Fruit fly (Drosophila melanogaster): Measurements from ENCODE around the gene CG43392.

CG43392 gene

dm6 chr3L:22063833-22064232, 34.3 kb upstream of the CG43392 start:
- no peak for TF ChIP-seq CG10631 (GFP tag; optimal IDR thresholded peaks at IDR 0.05)
- peak; percentile 16 for TF ChIP-seq CG1621 (tag; optimal IDR thresholded peaks at IDR 0.05)
- TF ChIP-seq CG11294 (GFP tag; IDR thresholded peaks at IDR 0.05): no peak

dm6 chr3L:22053343-22053742, 23.8 kb upstream of the CG43392 start:
- no peak for TF ChIP-seq CG10669 (GFP tag; optimal IDR thresholded peaks at IDR 0.05)
- TF ChIP-seq CG4318 (GFP tag; optimal IDR thresholded peaks at IDR 0.05): no peak
- no peak for TF ChIP-seq CG34406 (GFP tag; optimal IDR thresholded peaks at IDR 0.05)
- no peak for TF ChIP-seq achi (GFP tag; optimal IDR thresholded peaks at IDR 0.05)
- no peak for TF ChIP-seq dac (GFP tag; optimal IDR thresholded peaks at IDR 0.05)
- no peak for TF ChIP-seq CG3032 (tag; optimal IDR thresholded peaks at IDR 0.05)
- peak; percentile 50 for TF ChIP-seq fkh (GFP tag; optimal IDR thresholded peaks at IDR 0.05)
- TF ChIP-seq cyc (GFP tag; optimal IDR thresholded peaks at IDR 0.05): no peak

dm6 chr3L:22051152-22051551, 21.6 kb upstream of the CG43392 start:
- TF ChIP-seq ss (GFP tag; optimal IDR thresholded peaks at IDR 0.05): no peak
- no peak for TF ChIP-seq Lpt (GFP tag; optimal IDR thresholded peaks at IDR 0.05)
- no peak for TF ChIP-seq CG6808 (GFP tag; optimal IDR thresholded peaks at IDR 0.05)

dm6 chr3L:22034717-22035116, 5.1 kb upstream of the CG43392 start, which contains the start of gene Oct-TyrR:
Gene Oct-TyrR, plus strand, starts transcription at chr3L:22035003.
- TF ChIP-seq topi (GFP tag; optimal IDR thresholded peaks at IDR 0.05): no peak

dm6 chr3L:22028225-22028624, 1.3 kb downstream of the CG43392 start, which contains the start of gene CG7140:
Gene CG7140, minus strand, starts transcription at chr3L:22028325.
- TF ChIP-seq CG8632 (GFP tag; optimal IDR thresholded peaks at IDR 0.05): no peak
- TF ChIP-seq net (GFP tag; optimal IDR thresholded peaks at IDR 0.05): no peak

dm6 chr3L:22006107-22006506, 23.5 kb downstream of the CG43392 start:
- TF ChIP-seq CG6808 (GFP tag; optimal IDR thresholded peaks at IDR 0.05) (no peak), Eip78C (GFP tag) (peak; percentile 3), Smox (GFP tag; optimal IDR thresholded peaks at IDR 0.05) (no peak), CG34406 (GFP tag; optimal IDR thresholded peaks at IDR 0.05) (no peak), CG31627 (GFP tag; optimal IDR thresholded peaks at IDR 0.05) (no peak), CG15336 (GFP tag; IDR thresholded peaks at IDR 0.05) (no peak), dac (GFP tag; optimal IDR thresholded peaks at IDR 0.05) (no peak), Ets96B (tag; optimal IDR thresholded peaks at IDR 0.05) (no peak), esn (GFP tag; optimal IDR thresholded peaks at IDR 0.05) (no peak), fkh (GFP tag; optimal IDR thresholded peaks at IDR 0.05) (peak; percentile 32), spab (GFP tag; optimal IDR thresholded peaks at IDR 0.05) (no peak), svp (GFP tag) (no peak), pdm3 (GFP tag; optimal IDR thresholded peaks at IDR 0.05) (no peak), Hr4 (GFP tag; optimal IDR thresholded peaks at IDR 0.05) (no peak)

- TF ChIP-seq CG6792 (GFP tag; optimal IDR thresholded peaks at IDR 0.05) (no peak), Hr4 (GFP tag; optimal IDR thresholded peaks at IDR 0.05) (no peak), CG32006 (GFP tag; optimal IDR thresholded peaks at IDR 0.05) (no peak), Lpt (GFP tag; optimal IDR thresholded peaks at IDR 0.05) (no peak)
Measured at dm6 chr3L:21994000-21994399, 35.6 kb downstream of the CG43392 start.

dm6 chr3L:21984910-21985309, 44.7 kb downstream of the CG43392 start, which contains the start of gene Act79B:
Gene Act79B, plus strand, starts transcription at chr3L:21985210.
- no peak for TF ChIP-seq CG8319 (GFP tag; optimal IDR thresholded peaks at IDR 0.05)
- TF ChIP-seq svp (GFP tag): peak; percentile 22
